Worm (Caenorhabditis elegans) whole organism, mixed stage, embryonic: ENCODE measurements around the gene srw-33.

ENCODE experiments used
- M03D4.4 ChIP-seq: sonication (generic microtip); optimal IDR thresholded peaks from 2 replicates; lab custom pipeline; 2017; ENCODE audit warnings: mild to moderate bottlenecking, missing genetic modification characterization, missing compliant biosample characterization
- bed-3 ChIP-seq: fragments of 200-800 bp; sonication (Bioruptor generic); optimal IDR thresholded peaks from 3 replicates; lab custom pipeline; 2018; ENCODE audit warnings: mild to moderate bottlenecking, missing genetic modification characterization, moderate library complexity, missing compliant biosample characterization
- blmp-1 ChIP-seq: fragments of 150-350 bp; optimal IDR thresholded peaks from 2 replicates; lab custom pipeline; 2014; ENCODE audit warnings: missing biosample characterization, missing genetic modification characterization
- ceh-39 ChIP-seq: fragments of 150-350 bp; optimal IDR thresholded peaks from 2 replicates; lab custom pipeline; 2014; ENCODE audit warnings: missing biosample characterization, missing genetic modification characterization
- ceh-43 ChIP-seq: fragments of 200-800 bp; sonication (Bioruptor generic); optimal IDR thresholded peaks from 2 replicates; lab custom pipeline; 2018; ENCODE audit warnings: mild to moderate bottlenecking, missing genetic modification characterization, moderate library complexity, missing compliant biosample characterization
- ces-1 ChIP-seq: fragments of 150-350 bp; optimal IDR thresholded peaks from 2 replicates; lab custom pipeline; 2014; ENCODE audit warnings: missing biosample characterization, missing genetic modification reagents, missing genetic modification characterization
- cnd-1 ChIP-seq: fragments of 200-800 bp; sonication (Bioruptor generic); optimal IDR thresholded peaks from 2 replicates; lab custom pipeline; 2018; ENCODE audit warnings: mild to moderate bottlenecking, missing genetic modification characterization, missing compliant biosample characterization
- drap-1 ChIP-seq: fragments of 200-800 bp; sonication (Bioruptor generic); optimal IDR thresholded peaks from 3 replicates; lab custom pipeline; 2018; ENCODE audit warnings: mild to moderate bottlenecking, missing genetic modification characterization, missing compliant biosample characterization
- elt-1 ChIP-seq: sonication (generic microtip); optimal IDR thresholded peaks from 2 replicates; lab custom pipeline; 2017; ENCODE audit warnings: missing genetic modification characterization, mild to moderate bottlenecking, missing compliant biosample characterization, antibody characterized with exemption, moderate library complexity, borderline replicate concordance; ENCODE audit not compliant: insufficient read depth
- flh-1 ChIP-seq: fragments of 200-800 bp; sonication (Bioruptor generic); optimal IDR thresholded peaks from 2 replicates; lab custom pipeline; 2018; ENCODE audit warnings: mild to moderate bottlenecking, missing genetic modification characterization, moderate library complexity, missing compliant biosample characterization
- lin-13 ChIP-seq: fragments of 150-350 bp; optimal IDR thresholded peaks from 2 replicates; lab custom pipeline; 2014; ENCODE audit warnings: missing biosample characterization, missing genetic modification characterization
- lin-32 ChIP-seq: fragments of 200-800 bp; sonication (Bioruptor generic); optimal IDR thresholded peaks from 2 replicates; lab custom pipeline; 2018; ENCODE audit warnings: mild to moderate bottlenecking, missing genetic modification characterization, missing compliant biosample characterization
- lsy-2 ChIP-seq: fragments of 150-350 bp; optimal IDR thresholded peaks from 2 replicates; lab custom pipeline; 2014; ENCODE audit warnings: missing biosample characterization, missing genetic modification characterization
- mab-5 ChIP-seq: fragments of 150-350 bp; optimal IDR thresholded peaks from 2 replicates; lab custom pipeline; 2014; ENCODE audit warnings: missing biosample characterization, missing genetic modification characterization
- mep-1 ChIP-seq: fragments of 150-350 bp; optimal IDR thresholded peaks from 2 replicates; lab custom pipeline; 2017; ENCODE audit warnings: missing biosample characterization, missing genetic modification reagents, missing genetic modification characterization, inconsistent platforms
- mls-2 ChIP-seq: sonication (generic microtip); optimal IDR thresholded peaks from 2 replicates; lab custom pipeline; 2016; ENCODE audit warnings: mild to moderate bottlenecking, missing genetic modification characterization, moderate library complexity, missing compliant biosample characterization
- nhr-12 ChIP-seq: fragments of 150-350 bp; optimal IDR thresholded peaks from 2 replicates; lab custom pipeline; 2014; ENCODE audit warnings: missing biosample characterization, missing genetic modification characterization
- nhr-2 ChIP-seq: fragments of 150-350 bp; optimal IDR thresholded peaks from 2 replicates; lab custom pipeline; 2014; ENCODE audit warnings: missing biosample characterization, missing genetic modification characterization
- nhr-237 ChIP-seq: fragments of 150-350 bp; optimal IDR thresholded peaks from 2 replicates; lab custom pipeline; 2014; ENCODE audit warnings: missing biosample characterization, missing genetic modification characterization
- nhr-28 ChIP-seq: fragments of 150-350 bp; optimal IDR thresholded peaks from 2 replicates; lab custom pipeline; 2014; ENCODE audit warnings: missing biosample characterization, missing genetic modification characterization
- nhr-76 ChIP-seq: sonication (generic microtip); optimal IDR thresholded peaks from 2 replicates; lab custom pipeline; 2017; ENCODE audit warnings: missing biosample characterization, missing genetic modification characterization
- pha-4 ChIP-seq: fragments of 150-350 bp; optimal IDR thresholded peaks from 2 replicates; lab custom pipeline; 2018; ENCODE audit warnings: missing biosample characterization, missing genetic modification reagents, missing genetic modification characterization
- snpc-4 ChIP-seq: fragments of 150-350 bp; optimal IDR thresholded peaks from 2 replicates; lab custom pipeline; 2014; ENCODE audit warnings: missing biosample characterization, missing genetic modification characterization
- sptf-1 ChIP-seq: sonication (generic microtip); optimal IDR thresholded peaks from 2 replicates; lab custom pipeline; 2017; ENCODE audit warnings: mild to moderate bottlenecking, missing genetic modification characterization, moderate library complexity, missing compliant biosample characterization
- tbx-8 ChIP-seq: fragments of 200-800 bp; sonication (Bioruptor generic); optimal IDR thresholded peaks from 2 replicates; lab custom pipeline; 2018; ENCODE audit warnings: mild to moderate bottlenecking, missing genetic modification characterization, moderate library complexity, missing compliant biosample characterization
- unc-120 ChIP-seq: sonication (generic microtip); optimal IDR thresholded peaks from 2 replicates; lab custom pipeline; 2017; ENCODE audit warnings: missing genetic modification characterization, missing compliant biosample characterization; ENCODE audit not compliant: poor library complexity, severe bottlenecking
- unc-39 ChIP-seq: fragments of 150-350 bp; optimal IDR thresholded peaks from 2 replicates; lab custom pipeline; 2014; ENCODE audit warnings: missing biosample characterization, missing genetic modification characterization
- unc-62 ChIP-seq: fragments of 150-350 bp; optimal IDR thresholded peaks from 2 replicates; lab custom pipeline; 2014; ENCODE audit warnings: missing biosample characterization, missing genetic modification reagents, missing genetic modification characterization
- zip-8 ChIP-seq: fragments of 150-350 bp; optimal IDR thresholded peaks from 2 replicates; lab custom pipeline; 2014; ENCODE audit warnings: missing biosample characterization, missing genetic modification characterization
- ztf-11 ChIP-seq: fragments of 150-350 bp; optimal IDR thresholded peaks from 2 replicates; lab custom pipeline; 2014; ENCODE audit warnings: missing biosample characterization, missing genetic modification characterization

Gene srw-33

DNA sequence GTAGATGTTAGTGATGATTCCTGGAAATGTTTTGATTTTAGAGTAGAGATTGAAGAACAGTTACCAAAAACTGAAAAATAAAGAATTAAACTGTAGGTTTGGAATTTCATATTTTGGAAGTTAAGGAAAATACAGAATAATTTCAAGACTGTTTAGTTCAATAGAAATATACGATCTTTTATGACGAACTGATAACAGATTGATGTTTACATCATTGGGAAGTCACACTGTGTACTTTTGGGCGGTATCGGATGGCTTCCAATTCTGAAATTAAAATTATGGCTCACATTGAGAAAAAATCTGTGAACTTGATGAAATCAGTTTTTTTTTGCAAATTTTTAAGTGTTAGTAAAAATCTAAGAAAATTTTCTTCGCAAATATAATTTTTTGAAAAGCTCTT lies 18.9 kb downstream of the srw-33 start, which contains the start of gene T26H5.8:
T26H5.8 (minus strand) TSS at position 270 of the 400 bp plus-strand sequence.
- no peak for TF ChIP-seq unc-120 (tag; lab: Kevin White, UChicago)
- TF ChIP-seq tbx-8 (GFP tag; lab: Kevin White, UChicago) = no peak
- no peak for TF ChIP-seq flh-1
- TF ChIP-seq ceh-43 = no peak
- TF ChIP-seq ces-1 (GFP tag; lab: Kevin White, UChicago) = no peak
- TF ChIP-seq mab-5 (tag; lab: Kevin White, UChicago) = no peak
- TF ChIP-seq ceh-39 (tag; lab: Kevin White, UChicago) = no peak
- no peak for TF ChIP-seq nhr-12 (tag; lab: Kevin White, UChicago)
- TF ChIP-seq blmp-1 = no peak
- TF ChIP-seq lin-32 (GFP tag; lab: Kevin White, UChicago) = no peak
- TF ChIP-seq unc-39 (tag; lab: Kevin White, UChicago) = no peak
- TF ChIP-seq snpc-4 (tag; lab: Kevin White, UChicago) = no peak
- TF ChIP-seq lin-13 (tag; lab: Kevin White, UChicago) = no peak
- TF ChIP-seq nhr-76 (tag; lab: Kevin White, UChicago) = no peak

DNA sequence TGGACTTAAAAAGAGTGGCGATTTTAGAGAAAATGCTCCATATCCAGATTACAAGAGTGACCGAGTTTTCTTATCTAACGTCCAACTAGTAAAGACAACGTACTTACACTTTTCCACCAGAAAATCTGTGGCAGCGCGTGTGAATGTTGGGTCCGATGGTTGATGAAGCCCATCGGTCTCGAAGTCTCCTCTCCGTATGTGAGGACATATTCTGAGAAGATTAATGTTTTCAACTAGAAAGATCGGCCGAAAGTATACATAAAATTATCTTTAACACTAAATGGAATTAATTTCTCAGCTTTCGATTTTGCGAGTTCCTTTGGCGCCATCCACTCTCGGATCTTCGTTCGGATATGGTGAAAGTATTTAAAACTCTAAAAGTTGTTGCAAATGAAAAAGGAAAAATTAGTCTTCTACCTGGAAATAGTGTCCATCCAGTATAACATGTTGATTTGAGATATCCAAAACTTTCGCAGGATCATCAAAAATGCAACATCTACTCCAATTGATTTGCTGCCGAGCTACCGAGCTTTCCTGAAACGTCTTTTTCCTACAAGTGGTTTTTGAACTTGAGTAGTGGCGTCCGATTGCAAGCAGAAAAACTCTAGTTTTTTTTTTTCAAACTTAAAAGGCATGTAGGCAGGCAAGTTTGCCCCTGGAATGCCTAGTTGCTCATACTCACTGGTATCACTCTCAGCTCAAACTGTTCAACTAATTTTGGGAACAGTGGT lies 19.8 kb downstream of the srw-33 start:
- no peak for TF ChIP-seq unc-39 (tag; lab: Kevin White, UChicago)
- TF ChIP-seq blmp-1 = no peak
- TF ChIP-seq elt-1 (tag; lab: Kevin White, UChicago) = no peak
- TF ChIP-seq zip-8 (tag; lab: Kevin White, UChicago) = no peak
- no peak for TF ChIP-seq nhr-28 (tag; lab: Kevin White, UChicago)
- no peak for TF ChIP-seq nhr-76 (tag; lab: Kevin White, UChicago)
- TF ChIP-seq unc-62 (GFP tag; lab: Kevin White, UChicago) = no peak
- TF ChIP-seq lin-13 (tag; lab: Kevin White, UChicago) = no peak
- TF ChIP-seq nhr-12 (tag; lab: Kevin White, UChicago) = no peak
- TF ChIP-seq lsy-2 = no peak
- TF ChIP-seq drap-1 (GFP tag; lab: Kevin White, UChicago) = no peak
- TF ChIP-seq sptf-1 (tag; lab: Kevin White, UChicago) = no peak

DNA sequence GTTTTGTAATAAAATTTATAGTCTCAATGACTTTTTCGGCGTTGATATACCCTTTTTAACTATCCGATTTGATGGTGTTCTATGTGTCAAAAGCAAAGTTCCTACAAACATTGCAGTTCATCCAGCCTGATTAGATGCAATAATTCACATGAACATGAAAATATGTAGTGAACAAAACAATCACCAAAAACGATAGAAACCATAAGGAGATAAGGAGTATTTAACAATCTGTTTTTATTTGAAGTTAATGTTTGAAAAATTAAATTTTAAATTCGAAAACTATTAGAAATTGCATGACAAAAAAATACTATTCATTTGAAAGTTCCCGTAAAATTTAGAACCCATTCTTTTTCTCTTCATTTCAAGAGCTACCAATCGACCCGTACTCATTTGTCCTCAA lies 24.4 kb downstream of the srw-33 start, which contains the start of gene fbxa-209:
fbxa-209 (minus strand) TSS at position 101 of the 400 bp plus-strand sequence.
- no peak for TF ChIP-seq ces-1 (GFP tag; lab: Kevin White, UChicago)
- TF ChIP-seq ztf-11 (tag; lab: Kevin White, UChicago) = no peak
- TF ChIP-seq sptf-1 (tag; lab: Kevin White, UChicago) = no peak
- no peak for TF ChIP-seq nhr-2 (tag; lab: Kevin White, UChicago)
- no peak for TF ChIP-seq pha-4 (tag; lab: Kevin White, UChicago)
- TF ChIP-seq mls-2 (tag; lab: Kevin White, UChicago) = no peak
- TF ChIP-seq nhr-28 (tag; lab: Kevin White, UChicago) = no peak
- TF ChIP-seq tbx-8 (GFP tag; lab: Kevin White, UChicago) = no peak
- TF ChIP-seq unc-120 (tag; lab: Kevin White, UChicago) = no peak
- no peak for TF ChIP-seq zip-8 (tag; lab: Kevin White, UChicago)
- TF ChIP-seq nhr-237 (tag; lab: Kevin White, UChicago) = no peak
- TF ChIP-seq lin-32 (GFP tag; lab: Kevin White, UChicago) = no peak
- no peak for TF ChIP-seq M03D4.4 (tag; lab: Kevin White, UChicago)
- no peak for TF ChIP-seq mep-1
- TF ChIP-seq ceh-39 (tag; lab: Kevin White, UChicago) = no peak
- no peak for TF ChIP-seq snpc-4 (tag; lab: Kevin White, UChicago)
- no peak for TF ChIP-seq bed-3
- no peak for TF ChIP-seq drap-1 (GFP tag; lab: Kevin White, UChicago)
- no peak for TF ChIP-seq flh-1
- TF ChIP-seq nhr-12 (tag; lab: Kevin White, UChicago) = no peak

DNA sequence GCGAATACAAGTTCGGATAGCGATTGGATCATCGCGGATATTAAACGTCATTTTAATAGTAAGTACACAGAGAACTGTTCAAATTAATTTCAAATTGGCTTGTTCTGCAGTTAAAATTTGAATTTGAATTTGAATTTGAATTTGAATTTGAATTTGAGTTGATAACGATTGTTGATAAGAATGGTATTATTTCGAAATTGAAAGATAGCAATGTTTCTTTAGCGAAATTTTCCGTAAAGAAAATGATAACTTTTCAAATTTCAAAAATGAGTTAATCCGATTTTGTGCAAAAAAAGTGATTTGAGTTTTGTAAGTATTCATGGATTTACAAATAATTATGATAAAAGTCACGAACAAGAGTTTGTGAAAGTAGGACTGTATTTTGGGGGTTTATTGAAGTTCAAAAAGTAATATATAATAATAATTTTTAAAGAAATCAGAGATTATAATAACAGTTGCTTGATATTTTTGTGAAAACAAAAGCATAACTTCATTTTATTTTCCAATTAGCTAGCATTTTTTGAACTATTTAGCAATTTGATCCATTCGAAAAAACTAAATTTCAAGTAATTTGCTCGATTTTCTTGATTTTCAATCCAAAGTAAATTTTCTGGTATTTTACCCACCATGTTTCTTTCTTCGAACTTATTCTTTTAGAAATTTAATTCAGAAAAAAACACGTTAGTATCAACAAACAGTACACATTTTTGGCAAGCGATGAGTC lies 25.8 kb downstream of the srw-33 start, which contains the start of gene Y36E3A.2:
Y36E3A.2 (plus strand) TSS at position 674 of the 724 bp plus-strand sequence.
- no peak for TF ChIP-seq nhr-28 (tag; lab: Kevin White, UChicago)
- TF ChIP-seq M03D4.4 (tag; lab: Kevin White, UChicago) = no peak
- no peak for TF ChIP-seq nhr-76 (tag; lab: Kevin White, UChicago)
- no peak for TF ChIP-seq nhr-2 (tag; lab: Kevin White, UChicago)
- TF ChIP-seq cnd-1 (tag; lab: Kevin White, UChicago) = no peak
- TF ChIP-seq nhr-237 (tag; lab: Kevin White, UChicago) = no peak
- TF ChIP-seq, all 35 proteins: peak for 0
